Fruit fly (Drosophila melanogaster): ENCODE results near the gene mof.
A peak's percentile ranks its signal among the peaks of the same experiment; 100 is the strongest.

mof gene

dm6 chrX:5885521-5885920, 8.9 kb upstream of the mof start:
- TF ChIP-seq kay (GFP tag; ENCODE audit: borderline replicate concordance) (no peak), pad (GFP tag; optimal IDR thresholded peaks at IDR 0.05) (peak; percentile 96)

DNA sequence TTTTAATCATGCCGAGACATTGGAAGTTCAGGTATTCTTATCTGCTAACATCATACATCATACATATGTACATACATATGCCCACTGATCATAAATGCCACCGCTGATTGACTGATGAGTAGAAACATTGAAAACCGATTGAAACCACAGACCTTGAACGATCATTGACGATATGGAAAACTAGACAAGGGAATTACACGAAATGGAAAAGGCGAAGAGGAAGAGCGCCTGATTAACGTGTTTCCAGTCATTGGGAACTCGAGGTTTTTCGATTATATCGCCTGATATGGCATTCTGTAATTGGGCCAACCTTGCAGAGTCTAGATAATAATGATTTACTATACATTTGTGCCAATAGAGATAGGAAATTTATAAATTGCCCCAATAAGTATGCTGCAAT, 8.2 kb upstream of the mof start:
- no peak for TF ChIP-seq CG11617 (GFP tag; optimal IDR thresholded peaks at IDR 0.05)
- TF ChIP-seq Crg-1 (GFP tag; optimal IDR thresholded peaks at IDR 0.05), result no peak
- no peak for TF ChIP-seq CG5204 (GFP tag; optimal IDR thresholded peaks at IDR 0.05)
- no peak for TF ChIP-seq CG7101 (tag; optimal IDR thresholded peaks at IDR 0.05)
- TF ChIP-seq bab1 (GFP tag; optimal IDR thresholded peaks at IDR 0.05), result no peak
- TF ChIP-seq cic (GFP tag; optimal IDR thresholded peaks at IDR 0.05), result no peak
- no peak for TF ChIP-seq CG12768 (GFP tag; optimal IDR thresholded peaks at IDR 0.05)
- TF ChIP-seq pad (GFP tag; optimal IDR thresholded peaks at IDR 0.05), result no peak
- TF ChIP-seq cnc (optimal IDR thresholded peaks at IDR 0.05), result no peak
- no peak for TF ChIP-seq ovo (GFP tag; optimal IDR thresholded peaks at IDR 0.05)
- no peak for TF ChIP-seq Clk (GFP tag; optimal IDR thresholded peaks at IDR 0.05)
- no peak for TF ChIP-seq kay (GFP tag; ENCODE audit: borderline replicate concordance)
- TF ChIP-seq Mnt (GFP tag; optimal IDR thresholded peaks at IDR 0.05), result no peak
- no peak for TF ChIP-seq toe (GFP tag; optimal IDR thresholded peaks at IDR 0.05)
- TF ChIP-seq CG33017 (tag; optimal IDR thresholded peaks at IDR 0.05), result no peak
- TF ChIP-seq CG14711 (tag; optimal IDR thresholded peaks at IDR 0.05), result no peak
- no peak for TF ChIP-seq CG1620 (GFP tag; optimal IDR thresholded peaks at IDR 0.05)
- no peak for TF ChIP-seq CG7045 (GFP tag; optimal IDR thresholded peaks at IDR 0.05)
- TF ChIP-seq tj (GFP tag; optimal IDR thresholded peaks at IDR 0.05), result no peak
- no peak for TF ChIP-seq Hr96 (GFP tag; optimal IDR thresholded peaks at IDR 0.05)

- no peak for TF ChIP-seq toe (GFP tag; optimal IDR thresholded peaks at IDR 0.05)
- TF ChIP-seq cic (GFP tag; optimal IDR thresholded peaks at IDR 0.05), result peak; percentile 22
- TF ChIP-seq CG1620 (GFP tag; optimal IDR thresholded peaks at IDR 0.05), result no peak
- TF ChIP-seq CG33017 (tag; optimal IDR thresholded peaks at IDR 0.05), result no peak
- TF ChIP-seq kay (GFP tag; ENCODE audit: borderline replicate concordance), result no peak
Measured at dm6 chrX:5884294-5884693, 7.6 kb upstream of the mof start.

- TF ChIP-seq tj (GFP tag; optimal IDR thresholded peaks at IDR 0.05) (peak; percentile 21), CG11617 (GFP tag; optimal IDR thresholded peaks at IDR 0.05) (no peak), CG1620 (GFP tag; optimal IDR thresholded peaks at IDR 0.05) (peak; percentile 78), Clk (GFP tag; optimal IDR thresholded peaks at IDR 0.05) (no peak), CG7101 (tag; optimal IDR thresholded peaks at IDR 0.05) (peak; percentile 62), CG5204 (GFP tag; optimal IDR thresholded peaks at IDR 0.05) (no peak), cnc (optimal IDR thresholded peaks at IDR 0.05) (no peak), CG12768 (GFP tag; optimal IDR thresholded peaks at IDR 0.05) (no peak), CG7045 (GFP tag; optimal IDR thresholded peaks at IDR 0.05) (no peak), Crg-1 (GFP tag; optimal IDR thresholded peaks at IDR 0.05) (peak; percentile 54), pad (GFP tag; optimal IDR thresholded peaks at IDR 0.05) (peak; percentile 46), CG33017 (tag; optimal IDR thresholded peaks at IDR 0.05) (no peak), kay (GFP tag; ENCODE audit: borderline replicate concordance) (no peak), Mnt (GFP tag; optimal IDR thresholded peaks at IDR 0.05) (peak; percentile 41), bab1 (GFP tag; optimal IDR thresholded peaks at IDR 0.05) (peak; percentile 79), Hr96 (GFP tag; optimal IDR thresholded peaks at IDR 0.05) (no peak), toe (GFP tag; optimal IDR thresholded peaks at IDR 0.05) (no peak), cic (GFP tag; optimal IDR thresholded peaks at IDR 0.05) (no peak), ovo (GFP tag; optimal IDR thresholded peaks at IDR 0.05) (peak; percentile 7), CG14711 (tag; optimal IDR thresholded peaks at IDR 0.05) (no peak)
Measured at dm6 chrX:5883394-5883793, 6.7 kb upstream of the mof start.

dm6 chrX:5880139-5880924, 3.7 kb upstream of the mof start:
- TF ChIP-seq Crg-1 (GFP tag; optimal IDR thresholded peaks at IDR 0.05) (peak; percentile 70), CG5204 (GFP tag; optimal IDR thresholded peaks at IDR 0.05) (no peak), bab1 (GFP tag; optimal IDR thresholded peaks at IDR 0.05) (peak; percentile 90), Clk (GFP tag; optimal IDR thresholded peaks at IDR 0.05) (peak; percentile 33), CG1620 (GFP tag; optimal IDR thresholded peaks at IDR 0.05) (peak; percentile 64), CG7101 (tag; optimal IDR thresholded peaks at IDR 0.05) (peak; percentile 82), CG7045 (GFP tag; optimal IDR thresholded peaks at IDR 0.05) (peak; percentile 65), ovo (GFP tag; optimal IDR thresholded peaks at IDR 0.05) (peak; percentile 94), CG33017 (tag; optimal IDR thresholded peaks at IDR 0.05) (peak; percentile 80), CG14711 (tag; optimal IDR thresholded peaks at IDR 0.05) (peak; percentile 78), cic (GFP tag; optimal IDR thresholded peaks at IDR 0.05) (peak; percentile 7), CG11617 (GFP tag; optimal IDR thresholded peaks at IDR 0.05) (peak; percentile 65), tj (GFP tag; optimal IDR thresholded peaks at IDR 0.05) (peak; percentile 54), Hr96 (GFP tag; optimal IDR thresholded peaks at IDR 0.05) (no peak), pad (GFP tag; optimal IDR thresholded peaks at IDR 0.05) (peak; percentile 65), kay (GFP tag; ENCODE audit: borderline replicate concordance) (no peak), Mnt (GFP tag; optimal IDR thresholded peaks at IDR 0.05) (peak; percentile 89), cnc (optimal IDR thresholded peaks at IDR 0.05) (no peak), CG12768 (GFP tag; optimal IDR thresholded peaks at IDR 0.05) (peak; percentile 76), toe (GFP tag; optimal IDR thresholded peaks at IDR 0.05) (peak; percentile 63)

DNA sequence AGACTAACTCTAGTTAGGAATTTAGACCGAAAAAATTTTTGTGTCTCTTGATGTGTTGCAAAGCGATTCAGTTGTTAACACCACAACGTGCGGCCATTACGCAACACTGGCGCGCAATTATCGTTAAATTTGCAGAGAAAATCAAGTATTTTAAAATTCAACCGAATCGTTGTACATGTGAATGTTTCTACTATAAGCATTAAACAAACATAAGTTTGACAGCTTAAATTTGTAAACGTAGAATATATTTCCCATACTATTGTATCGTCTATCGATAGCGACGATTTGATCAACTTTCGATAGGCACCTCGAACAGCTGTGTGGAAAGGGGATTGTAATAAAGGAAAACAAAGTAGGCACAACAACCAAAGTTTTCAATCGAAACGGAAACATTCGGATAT, 2.9 kb upstream of the mof start, which contains the start of the genes Usp30 and CG16721:
TSS of gene Usp30 (minus strand) at position 245 of the 401 bp plus-strand sequence.
TSS of gene CG16721 (plus strand) at position 327 of the 401 bp plus-strand sequence.
- TF ChIP-seq CG7101 (tag; optimal IDR thresholded peaks at IDR 0.05) (peak; percentile 85), Crg-1 (GFP tag; optimal IDR thresholded peaks at IDR 0.05) (peak; percentile 95), ovo (GFP tag; optimal IDR thresholded peaks at IDR 0.05) (peak; percentile 55), CG14711 (tag; optimal IDR thresholded peaks at IDR 0.05) (peak; percentile 76), cic (GFP tag; optimal IDR thresholded peaks at IDR 0.05) (peak; percentile 48), kay (GFP tag; ENCODE audit: borderline replicate concordance) (no peak), Clk (GFP tag; optimal IDR thresholded peaks at IDR 0.05) (no peak), pad (GFP tag; optimal IDR thresholded peaks at IDR 0.05) (peak; percentile 83), CG1620 (GFP tag; optimal IDR thresholded peaks at IDR 0.05) (peak; percentile 89), cnc (optimal IDR thresholded peaks at IDR 0.05) (no peak), CG12768 (GFP tag; optimal IDR thresholded peaks at IDR 0.05) (peak; percentile 68), CG5204 (GFP tag; optimal IDR thresholded peaks at IDR 0.05) (no peak), Mnt (GFP tag; optimal IDR thresholded peaks at IDR 0.05) (peak; percentile 86), toe (GFP tag; optimal IDR thresholded peaks at IDR 0.05) (peak; percentile 37), tj (GFP tag; optimal IDR thresholded peaks at IDR 0.05) (peak; percentile 24), CG33017 (tag; optimal IDR thresholded peaks at IDR 0.05) (peak; percentile 71), CG7045 (GFP tag; optimal IDR thresholded peaks at IDR 0.05) (peak; percentile 22), bab1 (GFP tag; optimal IDR thresholded peaks at IDR 0.05) (peak; percentile 80), CG11617 (GFP tag; optimal IDR thresholded peaks at IDR 0.05) (peak; percentile 69)

Measured in whole organism, adult.